Worm (Caenorhabditis elegans) whole organism, late embryonic: ENCODE data around the gene faah-2.

ENCODE experiments used
- K09A11.1 ChIP-seq: sonication (generic microtip); optimal IDR thresholded peaks from 2 replicates; lab custom pipeline; 2017; ENCODE audit warnings: antibody characterized with exemption, mild to moderate bottlenecking, missing genetic modification characterization, missing compliant biosample characterization; ENCODE audit not compliant: insufficient read depth
- ceh-45 ChIP-seq: fragments of 200-800 bp; sonication (Bioruptor generic); IDR thresholded peaks from 2 replicates; pipeline ENCODE4 v1.3.6; 2022; ENCODE audit warnings: missing genetic modification reagents, missing genetic modification characterization, missing compliant biosample characterization
- che-1 ChIP-seq: sonication (generic microtip); optimal IDR thresholded peaks from 2 replicates; lab custom pipeline; 2016; ENCODE audit warnings: mild to moderate bottlenecking, missing genetic modification characterization, missing compliant biosample characterization
- hlh-8 ChIP-seq: sonication (generic microtip); optimal IDR thresholded peaks from 2 replicates; lab custom pipeline; 2016; ENCODE audit warnings: missing genotype, missing genetic modification characterization, missing compliant biosample characterization
- madf-2 ChIP-seq: sonication (generic microtip); optimal IDR thresholded peaks from 2 replicates; lab custom pipeline; 2017; ENCODE audit warnings: missing genetic modification characterization, missing compliant biosample characterization
- pqm-1 ChIP-seq: sonication (generic microtip); optimal IDR thresholded peaks from 2 replicates; lab custom pipeline; 2016; ENCODE audit warnings: missing genetic modification characterization, missing compliant biosample characterization
- sox-2 ChIP-seq: fragments of 200-800 bp; sonication (Bioruptor generic); IDR thresholded peaks from 2 replicates; pipeline ENCODE4 v1.3.6; 2022; ENCODE audit warnings: missing genetic modification reagents, missing genetic modification characterization, missing compliant biosample characterization
- unc-55 ChIP-seq: sonication (generic microtip); optimal IDR thresholded peaks from 2 replicates; lab custom pipeline; 2017; ENCODE audit warnings: missing biosample characterization, missing genetic modification reagents, missing genetic modification characterization

- TF ChIP-seq K09A11.1 (tag; lab: Kevin White, UChicago): no peak
- no peak for TF ChIP-seq ceh-45
- TF ChIP-seq sox-2 (GFP tag; lab: Robert Waterston, UW): no peak
- TF ChIP-seq che-1 (tag; lab: Kevin White, UChicago): no peak
- TF ChIP-seq pqm-1 (tag; lab: Kevin White, UChicago): no peak
- TF ChIP-seq hlh-8 (tag; lab: Kevin White, UChicago): no peak
- TF ChIP-seq unc-55: no peak
- TF ChIP-seq madf-2 (tag; lab: Kevin White, UChicago): no peak
Observed at ce11 chrIV:8163687-8164086, 11.4 kb downstream of the faah-2 start, which contains the start of gene clec-51.
